Worm (Caenorhabditis elegans): Measurements from ENCODE around the gene nlp-6.

ce11 chrX:17662146-17662545 lies at the start of gene nlp-6:
- TF ChIP-seq W03F9.2 (tag; optimal IDR thresholded peaks at IDR 0.05) (no peak), him-1 (tag; optimal IDR thresholded peaks at IDR 0.05) (no peak)

Data from whole organism, L4/young adult.